Fruit fly (Drosophila melanogaster): ENCODE results near the gene CG14694.
A peak's percentile ranks its signal among the peaks of the same experiment; 100 is the strongest.

DNA sequence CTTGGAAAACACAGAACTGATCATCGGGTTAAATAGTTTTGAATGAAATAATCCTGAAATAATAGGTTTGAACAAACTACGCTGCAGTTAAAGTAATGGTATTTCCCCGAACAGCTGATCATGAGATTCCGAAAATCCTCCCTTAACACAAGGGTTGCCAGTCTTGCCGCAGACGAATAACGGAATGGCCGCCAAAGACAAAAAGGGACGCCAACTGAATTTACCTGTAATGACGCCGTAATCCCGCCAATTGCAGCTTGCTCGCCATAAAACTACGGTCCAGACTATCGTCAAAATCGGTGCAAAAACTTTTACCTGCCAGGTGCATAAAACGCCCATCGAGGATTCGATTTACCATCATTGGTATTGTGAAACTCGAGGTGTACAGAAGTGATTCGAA is 3.0 kb downstream of the CG14694 start, which contains the start of gene CG4570:
- no peak for TF ChIP-seq CG7101 (tag; optimal IDR thresholded peaks at IDR 0.05)
- no peak for TF ChIP-seq kay (GFP tag; ENCODE audit: borderline replicate concordance)
- TF ChIP-seq Mnt (GFP tag; optimal IDR thresholded peaks at IDR 0.05): no peak
- peak; percentile 11 for TF ChIP-seq pad (GFP tag; optimal IDR thresholded peaks at IDR 0.05)
- no peak for TF ChIP-seq bab1 (GFP tag; optimal IDR thresholded peaks at IDR 0.05)
- no peak for TF ChIP-seq CG1620 (GFP tag; optimal IDR thresholded peaks at IDR 0.05)
- no peak for TF ChIP-seq CG7045 (GFP tag; optimal IDR thresholded peaks at IDR 0.05)
- TF ChIP-seq toe (GFP tag; optimal IDR thresholded peaks at IDR 0.05): no peak
- no peak for TF ChIP-seq cic (GFP tag; optimal IDR thresholded peaks at IDR 0.05)
- TF ChIP-seq Hr96 (GFP tag; optimal IDR thresholded peaks at IDR 0.05): no peak
